Fruit fly (Drosophila melanogaster) whole organism, embryonic: Measurements from ENCODE around the gene Or33b.

Experiments
- Asciz ChIP-seq: fragments of 200-800 bp; sonication (Bioruptor generic); optimal IDR thresholded peaks from 2 replicates; lab custom pipeline; 2017; ENCODE audit warnings: missing biosample characterization, mild to moderate bottlenecking, missing genetic modification characterization, missing genetic modification reagents
- Bgb ChIP-seq: fragments of 200-800 bp; sonication (Bioruptor generic); IDR thresholded peaks from 2 replicates; pipeline ENCODE4 v1.3.6; 2022; ENCODE audit warnings: missing biosample characterization, missing genetic modification characterization; ENCODE audit not compliant: partially characterized antibody
- CG10462 ChIP-seq: fragments of 200-800 bp; sonication (Bioruptor generic); optimal IDR thresholded peaks from 2 replicates; lab custom pipeline; 2016; ENCODE audit warnings: missing biosample characterization, missing genetic modification characterization
- CG11456 ChIP-seq: fragments of 200-800 bp; sonication (Bioruptor generic); IDR thresholded peaks from 3 replicates; pipeline ENCODE4 v1.3.6; 2022; ENCODE audit warnings: missing biosample characterization, missing genetic modification characterization
- CG12071 ChIP-seq: fragments of 200-800 bp; sonication (Bioruptor generic); optimal IDR thresholded peaks from 3 replicates; lab custom pipeline; 2018; ENCODE audit warnings: missing biosample characterization, mild to moderate bottlenecking, missing genetic modification characterization
- CG12391 ChIP-seq: fragments of 200-800 bp; sonication (Bioruptor generic); optimal IDR thresholded peaks from 3 replicates; lab custom pipeline; 2018; ENCODE audit warnings: missing biosample characterization, mild to moderate bottlenecking, missing genetic modification characterization, moderate library complexity
- CG12769 ChIP-seq: fragments of 200-800 bp; sonication (Bioruptor generic); optimal IDR thresholded peaks from 2 replicates; lab custom pipeline; 2019; ENCODE audit warnings: missing biosample characterization, mild to moderate bottlenecking, missing genetic modification characterization, moderate library complexity
- CG14050 ChIP-seq: fragments of 200-800 bp; sonication (Bioruptor generic); IDR thresholded peaks from 3 replicates; pipeline ENCODE4 v1.3.6; 2022; ENCODE audit warnings: missing biosample characterization, missing genetic modification characterization
- CG14860 ChIP-seq: fragments of 200-800 bp; sonication (Bioruptor generic); IDR thresholded peaks from 3 replicates; pipeline ENCODE4 v1.3.6; 2022; ENCODE audit warnings: missing biosample characterization, missing genetic modification characterization; ENCODE audit not compliant: partially characterized antibody
- CG15514 ChIP-seq: fragments of 200-800 bp; sonication (Bioruptor generic); optimal IDR thresholded peaks from 3 replicates; lab custom pipeline; 2017; ENCODE audit warnings: missing biosample characterization, missing genetic modification characterization, mild to moderate bottlenecking, moderate library complexity, missing genetic modification reagents
- CG15601 ChIP-seq: fragments of 200-800 bp; sonication (Bioruptor generic); optimal IDR thresholded peaks from 3 replicates; lab custom pipeline; 2019; ENCODE audit warnings: missing biosample characterization, mild to moderate bottlenecking, missing genetic modification characterization, moderate library complexity
- CG17328 ChIP-seq: fragments of 200-800 bp; sonication (Bioruptor generic); IDR thresholded peaks from 2 replicates; pipeline ENCODE4 v1.3.6; 2022; ENCODE audit warnings: missing biosample characterization, missing genetic modification characterization
- CG17385 ChIP-seq: fragments of 200-800 bp; sonication (Bioruptor generic); optimal IDR thresholded peaks from 3 replicates; lab custom pipeline; 2018; ENCODE audit warnings: missing biosample characterization, mild to moderate bottlenecking, missing genetic modification characterization
- CG2678 ChIP-seq: fragments of 200-800 bp; sonication (Bioruptor generic); optimal IDR thresholded peaks from 3 replicates; lab custom pipeline; 2019; ENCODE audit warnings: missing biosample characterization, mild to moderate bottlenecking, missing genetic modification characterization, moderate library complexity
- CG43689 ChIP-seq: fragments of 200-800 bp; sonication (Bioruptor generic); IDR thresholded peaks from 2 replicates; pipeline ENCODE4 v1.3.6; 2022; ENCODE audit warnings: missing biosample characterization, missing genetic modification characterization
- CG4404 ChIP-seq: fragments of 200-800 bp; sonication (Bioruptor generic); IDR thresholded peaks from 2 replicates; pipeline ENCODE4 v1.3.6; 2022; ENCODE audit warnings: missing biosample characterization, missing genetic modification characterization
- CG6765 ChIP-seq: fragments of 200-800 bp; sonication (Bioruptor generic); optimal IDR thresholded peaks from 3 replicates; lab custom pipeline; 2017; ENCODE audit warnings: missing biosample characterization, mild to moderate bottlenecking, missing genetic modification characterization
- CG7556 ChIP-seq: fragments of 200-800 bp; sonication (Bioruptor generic); optimal IDR thresholded peaks from 2 replicates; lab custom pipeline; 2017; ENCODE audit warnings: missing biosample characterization, mild to moderate bottlenecking, missing genetic modification characterization
- CG7839 ChIP-seq: fragments of 200-800 bp; sonication (Bioruptor generic); optimal IDR thresholded peaks from 3 replicates; lab custom pipeline; 2018; ENCODE audit warnings: missing biosample characterization, mild to moderate bottlenecking, missing genetic modification characterization, moderate library complexity
- CG7987 ChIP-seq: fragments of 200-800 bp; sonication (Bioruptor generic); optimal IDR thresholded peaks from 2 replicates; lab custom pipeline; 2018; ENCODE audit warnings: missing biosample characterization, mild to moderate bottlenecking, missing genetic modification characterization, moderate library complexity
- CG8290 ChIP-seq, 3 experiments: fragments of 200-800 bp; sonication (Bioruptor generic); optimal IDR thresholded peaks; 2 replicates each; lab custom pipeline; 2016 to 2019; ENCODE audit warnings: missing biosample characterization in 3 of 3, missing genetic modification characterization in 3 of 3, mild to moderate bottlenecking in 2 of 3, moderate library complexity in 1 of 3
- CG9932 ChIP-seq: fragments of 200-800 bp; sonication (Bioruptor generic); IDR thresholded peaks from 2 replicates; pipeline ENCODE4 v1.3.6; 2022; ENCODE audit warnings: missing biosample characterization, missing genetic modification characterization
- CoRest ChIP-seq: fragments of 200-800 bp; sonication (Bioruptor generic); optimal IDR thresholded peaks from 3 replicates; lab custom pipeline; 2018; ENCODE audit warnings: missing biosample characterization, mild to moderate bottlenecking, missing genetic modification characterization, moderate library complexity
- D19B ChIP-seq: fragments of 200-800 bp; sonication (Bioruptor generic); optimal IDR thresholded peaks from 2 replicates; lab custom pipeline; 2017; ENCODE audit warnings: missing biosample characterization, mild to moderate bottlenecking, missing genetic modification characterization
- Dek ChIP-seq: fragments of 200-800 bp; sonication (Bioruptor generic); optimal IDR thresholded peaks from 3 replicates; lab custom pipeline; 2019; ENCODE audit warnings: missing biosample characterization, mild to moderate bottlenecking, missing genetic modification characterization, moderate library complexity
- Dp ChIP-seq: fragments of 200-800 bp; sonication (Bioruptor generic); optimal IDR thresholded peaks from 2 replicates; lab custom pipeline; 2018; ENCODE audit warnings: missing biosample characterization, mild to moderate bottlenecking, missing genetic modification characterization, moderate library complexity
- Gug ChIP-seq: fragments of 200-800 bp; sonication (Bioruptor generic); IDR thresholded peaks from 4 replicates; pipeline ENCODE4 v1.3.6; 2022; ENCODE audit warnings: missing biosample characterization, missing genetic modification characterization
- Hr51 ChIP-seq, 2 experiments: fragments of 200-800 bp; sonication (Bioruptor generic); optimal IDR thresholded peaks; 2 replicates in 1 of 2; 3 replicates in 1 of 2; lab custom pipeline; 2016 to 2018; ENCODE audit warnings: missing biosample characterization in 2 of 2, missing genetic modification characterization in 2 of 2, mild to moderate bottlenecking in 1 of 2, moderate library complexity in 1 of 2
- Med ChIP-seq: fragments of 200-800 bp; sonication (Bioruptor generic); peaks from one replicate; lab custom pipeline; 2016; ENCODE audit warnings: missing biosample characterization, missing genetic modification characterization, mild to moderate bottlenecking, inconsistent platforms, moderate library complexity
- Mrtf ChIP-seq: fragments of 200-800 bp; sonication (Bioruptor generic); IDR thresholded peaks from 3 replicates; pipeline ENCODE4 v1.3.6; 2022; ENCODE audit warnings: missing biosample characterization, missing genetic modification characterization
- Myb ChIP-seq: fragments of 200-800 bp; sonication (Bioruptor generic); optimal IDR thresholded peaks from 2 replicates; lab custom pipeline; 2016; ENCODE audit warnings: missing biosample characterization, missing genetic modification characterization
- Oli ChIP-seq: fragments of 200-800 bp; sonication (Bioruptor generic); optimal IDR thresholded peaks from 2 replicates; lab custom pipeline; 2018; ENCODE audit warnings: missing biosample characterization, mild to moderate bottlenecking, missing genetic modification characterization, moderate library complexity
- PHDP ChIP-seq: fragments of 200-800 bp; sonication (Bioruptor generic); optimal IDR thresholded peaks from 3 replicates; lab custom pipeline; 2018; ENCODE audit warnings: missing biosample characterization, mild to moderate bottlenecking, missing genetic modification characterization, moderate library complexity
- Ptx1 ChIP-seq: fragments of 200-800 bp; sonication (Bioruptor generic); IDR thresholded peaks from 2 replicates; pipeline ENCODE4 v1.3.6; 2022; ENCODE audit warnings: missing biosample characterization, missing genetic modification characterization
- Rx ChIP-seq: fragments of 200-800 bp; sonication (Bioruptor generic); IDR thresholded peaks from 2 replicates; pipeline ENCODE4 v1.3.6; 2022; ENCODE audit warnings: missing biosample characterization, missing genetic modification characterization
- Xbp1 ChIP-seq: fragments of 200-800 bp; sonication (Bioruptor generic); optimal IDR thresholded peaks from 3 replicates; lab custom pipeline; 2016; ENCODE audit warnings: missing biosample characterization, mild to moderate bottlenecking, missing genetic modification characterization
- ab ChIP-seq: fragments of 200-800 bp; sonication (Bioruptor generic); optimal IDR thresholded peaks from 2 replicates; lab custom pipeline; 2016; ENCODE audit warnings: missing biosample characterization, missing genetic modification characterization
- al ChIP-seq: fragments of 200-800 bp; sonication (Bioruptor generic); IDR thresholded peaks from 2 replicates; pipeline ENCODE4 v1.3.6; 2022; ENCODE audit warnings: missing biosample characterization, missing genetic modification characterization
- br ChIP-seq: fragments of >200 bp; optimal IDR thresholded peaks from 2 replicates; lab custom pipeline; 2017
- dimm ChIP-seq: fragments of 200-800 bp; sonication (Bioruptor generic); IDR thresholded peaks from 2 replicates; pipeline ENCODE4 v1.3.6; 2022; ENCODE audit warnings: missing biosample characterization, missing genetic modification characterization
- dmrt99B ChIP-seq: fragments of 200-800 bp; sonication (Bioruptor generic); optimal IDR thresholded peaks from 2 replicates; lab custom pipeline; 2018; ENCODE audit warnings: missing biosample characterization, mild to moderate bottlenecking, missing genetic modification characterization, moderate library complexity
- dysf ChIP-seq: fragments of 200-800 bp; sonication (Bioruptor generic); IDR thresholded peaks from 3 replicates; pipeline ENCODE4 v1.3.6; 2022; ENCODE audit warnings: missing biosample characterization, missing genetic modification characterization
- en ChIP-seq: fragments of 200-800 bp; sonication (Bioruptor generic); optimal IDR thresholded peaks from 2 replicates; lab custom pipeline; 2016; ENCODE audit warnings: missing biosample characterization, missing genetic modification characterization
- esg ChIP-seq: fragments of 200-800 bp; sonication (Bioruptor generic); conservative IDR thresholded peaks from 2 replicates; pipeline ENCODE4 v1.3.6; 2022; ENCODE audit warnings: missing biosample characterization, missing genetic modification characterization
- gro ChIP-seq: fragments of 200-800 bp; sonication (Bioruptor generic); optimal IDR thresholded peaks from 2 replicates; lab custom pipeline; 2016; ENCODE audit warnings: missing biosample characterization, missing genetic modification characterization
- gsb ChIP-seq: fragments of 200-800 bp; sonication (Bioruptor generic); IDR thresholded peaks from 2 replicates; pipeline ENCODE4 v1.3.6; 2022; ENCODE audit warnings: missing biosample characterization, missing genetic modification characterization
- lab ChIP-seq: fragments of 200-800 bp; sonication (Bioruptor generic); optimal IDR thresholded peaks from 3 replicates; lab custom pipeline; 2017; ENCODE audit warnings: missing biosample characterization, missing genetic modification characterization, mild to moderate bottlenecking, moderate library complexity, missing genetic modification reagents
- org-1 ChIP-seq: fragments of 200-800 bp; sonication (Bioruptor generic); optimal IDR thresholded peaks from 2 replicates; lab custom pipeline; 2017; ENCODE audit warnings: missing biosample characterization, missing genetic modification characterization
- ranshi ChIP-seq: fragments of 200-800 bp; sonication (Bioruptor generic); IDR thresholded peaks from 2 replicates; pipeline ENCODE4 v1.3.6; 2022; ENCODE audit warnings: missing biosample characterization, missing genetic modification characterization
- z ChIP-seq: fragments of 200-800 bp; sonication (Bioruptor generic); IDR thresholded peaks from 3 replicates; pipeline ENCODE4 v1.3.6; 2022; ENCODE audit warnings: missing biosample characterization, missing genetic modification characterization

The Or33b gene

DNA sequence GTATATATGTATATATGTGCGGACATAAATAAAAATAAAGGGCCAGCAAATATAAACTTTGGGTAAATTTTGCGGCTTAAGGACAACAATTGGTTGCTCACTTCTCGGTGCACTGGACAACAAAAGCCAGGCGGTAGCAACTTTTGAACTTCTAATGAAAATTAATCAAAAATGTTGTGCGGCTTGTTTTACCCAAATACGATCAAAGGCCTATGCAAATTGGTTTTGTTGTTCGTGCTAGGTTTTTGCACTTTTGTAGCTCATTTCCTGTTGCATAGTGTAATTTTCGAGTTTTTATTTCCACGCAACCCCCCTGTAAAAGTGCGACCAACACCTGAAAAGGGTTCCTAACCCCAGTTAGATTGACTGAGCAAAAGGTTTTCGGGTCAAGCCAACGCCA, 33.5 kb upstream of the Or33b start (continued):
- TF ChIP-seq Rx (GFP tag; lab: Robert Waterston, UW) (peak; percentile 50), PHDP (tag; lab: Kevin White, UChicago) (peak; percentile 37), z (GFP tag; lab: Robert Waterston, UW) (no peak), CG17328 (GFP tag; lab: Robert Waterston, UW) (peak; percentile 34; the same call in 1 of the 2 replicates), CG12391 (no peak), CG6765 (GFP tag; lab: Kevin White, UChicago) (no peak), CG43689 (no peak), CG9932 (peak; percentile 50), Bgb (GFP tag; lab: Robert Waterston, UW) (no peak), CG12769 (peak; percentile 55), esg (GFP tag; lab: Robert Waterston, UW) (no peak), CG4404 (GFP tag; lab: Robert Waterston, UW) (no peak), Oli (tag; lab: Kevin White, UChicago) (peak; percentile 14), CoRest (peak; percentile 19), Asciz (GFP tag; lab: Kevin White, UChicago) (peak; percentile 3), CG14860 (GFP tag; lab: Robert Waterston, UW) (no peak), CG7556 (GFP tag; lab: Kevin White, UChicago) (peak; percentile 40), CG2678 (tag; lab: Kevin White, UChicago) (peak; percentile 51), Dp (GFP tag; lab: Kevin White, UChicago) (no peak), Med (peak; percentile 83), CG11456 (GFP tag; lab: Robert Waterston, UW) (0 out of 3 replicates have a peak, but pooled peaks have one; percentile 36), dysf (GFP tag; lab: Robert Waterston, UW) (peak; percentile 62; the same call in 1 of the 3 replicates), lab (peak; percentile 69), CG14050 (GFP tag; lab: Robert Waterston, UW) (no peak), Mrtf (GFP tag; lab: Robert Waterston, UW) (peak; percentile 41; the same call in 1 of the 3 replicates), CG15601 (tag; lab: Kevin White, UChicago) (no peak), en (no peak), ab (GFP tag; lab: Kevin White, UChicago) (no peak), Dek (tag; lab: Kevin White, UChicago) (peak; percentile 13), br (lab: Kevin White, UChicago) (no peak), org-1 (peak; percentile 7), al (GFP tag; lab: Robert Waterston, UW) (no peak), CG7987 (GFP tag; lab: Kevin White, UChicago) (no peak), dmrt99B (peak; percentile 21), CG12071 (peak; percentile 25), Ptx1 (GFP tag; lab: Robert Waterston, UW) (peak; percentile 26; the same call in 1 of the 2 replicates), ranshi (GFP tag; lab: Robert Waterston, UW) (peak; percentile 39; the same call in 1 of the 2 replicates), D19B (GFP tag; lab: Kevin White, UChicago) (peak; percentile 8), Xbp1 (GFP tag; lab: Kevin White, UChicago) (peak; percentile 6), CG17385 (GFP tag; lab: Kevin White, UChicago) (peak; percentile 34), Myb (GFP tag; lab: Kevin White, UChicago) (no peak), gsb (no peak), CG8290 (GFP tag; optimal IDR thresholded peaks at IDR 0.05; lab: Kevin White, UChicago) (no peak), CG8290 (tag; optimal IDR thresholded peaks at IDR 0.05; lab: Kevin White, UChicago) (peak in 1 of 2 experiments; percentile 62), gro (GFP tag; lab: Kevin White, UChicago) (peak; percentile 10), Hr51 (GFP tag; optimal IDR thresholded peaks at IDR 0.05; lab: Kevin White, UChicago) (peak in 1 of 2 experiments; percentile 38), Gug (GFP tag; lab: Robert Waterston, UW) (0 out of 4 replicates have a peak, but pooled peaks have one; percentile 14), CG10462 (GFP tag; lab: Kevin White, UChicago) (no peak), dimm (GFP tag; lab: Robert Waterston, UW) (no peak), CG7839 (tag; lab: Kevin White, UChicago) (peak; percentile 40), CG15514 (GFP tag; lab: Kevin White, UChicago) (peak; percentile 23)
